Fruit fly (Drosophila melanogaster): ENCODE measurements around the gene Ir94e.

The Ir94e gene

dm6 chr3R:23358565-23359138 is 46.7 kb upstream of the Ir94e start, which contains the start of gene RpS3 (continued):
- TF ChIP-seq CG14667 (GFP tag; IDR thresholded peaks at IDR 0.05) (no peak), Mes4 (GFP tag; optimal IDR thresholded peaks at IDR 0.05) (no peak), Oaz (GFP tag; IDR thresholded peaks at IDR 0.05) (no peak), toy (GFP tag; IDR thresholded peaks at IDR 0.05) (no peak), CG7372 (GFP tag; IDR thresholded peaks at IDR 0.05) (no peak), CG10654 (GFP tag; optimal IDR thresholded peaks at IDR 0.05) (no peak), Oli (tag; optimal IDR thresholded peaks at IDR 0.05) (no peak), BtbVII (GFP tag; optimal IDR thresholded peaks at IDR 0.05) (no peak), Antp (GFP tag; optimal IDR thresholded peaks at IDR 0.05) (no peak), slou (GFP tag; optimal IDR thresholded peaks at IDR 0.05) (no peak), Stat92E (GFP tag; optimal IDR thresholded peaks at IDR 0.05) (peak in 1 of 3 experiments; percentile 40), jumu (GFP tag; optimal IDR thresholded peaks at IDR 0.05) (no peak), tap (tag; optimal IDR thresholded peaks at IDR 0.05) (no peak), CG30020 (tag; optimal IDR thresholded peaks at IDR 0.05) (peak; percentile 24), dan (GFP tag; IDR thresholded peaks at IDR 0.05) (no peak), pho (GFP tag; optimal IDR thresholded peaks at IDR 0.05) (no peak), en (GFP tag; optimal IDR thresholded peaks at IDR 0.05) (no peak), CG18011 (GFP tag; optimal IDR thresholded peaks at IDR 0.05) (peak; percentile 7), CG2712 (tag; optimal IDR thresholded peaks at IDR 0.05) (peak; percentile 94), CG13775 (GFP tag; optimal IDR thresholded peaks at IDR 0.05) (peak; percentile 8), oc (tag; optimal IDR thresholded peaks at IDR 0.05) (no peak), Awh (GFP tag; IDR thresholded peaks at IDR 0.05) (no peak), fd64A (GFP tag; optimal IDR thresholded peaks at IDR 0.05) (no peak), Ets97D (GFP tag; optimal IDR thresholded peaks at IDR 0.05) (peak; percentile 78), CG5180 (GFP tag; optimal IDR thresholded peaks at IDR 0.05) (no peak), ttk (GFP tag; IDR thresholded peaks at IDR 0.05) (no peak), salm (tag; optimal IDR thresholded peaks at IDR 0.05) (peak; percentile 14), ab (GFP tag; optimal IDR thresholded peaks at IDR 0.05) (no peak), Max (GFP tag; optimal IDR thresholded peaks at IDR 0.05) (peak; percentile 86), dmrt99B (tag; optimal IDR thresholded peaks at IDR 0.05) (peak; percentile 23), Bgb (GFP tag; IDR thresholded peaks at IDR 0.05; ENCODE audit: partially characterized antibody) (no peak; the same call in 1 of the 2 replicates), nmo (GFP tag; optimal IDR thresholded peaks at IDR 0.05) (peak; percentile 65), lov (optimal IDR thresholded peaks at IDR 0.05) (no peak), lov (GFP tag; IDR thresholded peaks at IDR 0.05) (no peak), sna (GFP tag; IDR thresholded peaks at IDR 0.05; ENCODE audit: partially characterized antibody) (no peak), Bdp1 (GFP tag; optimal IDR thresholded peaks at IDR 0.05) (no peak), dmrt11E (tag; optimal IDR thresholded peaks at IDR 0.05) (no peak), CG7928 (GFP tag; optimal IDR thresholded peaks at IDR 0.05) (no peak), stwl (tag; optimal IDR thresholded peaks at IDR 0.05) (peak; percentile 46), HLH54F (GFP tag; optimal IDR thresholded peaks at IDR 0.05) (no peak), luna (GFP tag; optimal IDR thresholded peaks at IDR 0.05) (no peak), vvl (GFP tag; IDR thresholded peaks at IDR 0.05) (no peak), hb (GFP tag; IDR thresholded peaks at IDR 0.05; ENCODE audit: partially characterized antibody) (no peak), CG10209 (GFP tag; optimal IDR thresholded peaks at IDR 0.05) (no peak), H15 (GFP tag; IDR thresholded peaks at IDR 0.05) (no peak), CG12744 (GFP tag; optimal IDR thresholded peaks at IDR 0.05) (no peak), CG8281 (tag; optimal IDR thresholded peaks at IDR 0.05) (no peak), CG10979 (tag; optimal IDR thresholded peaks at IDR 0.05) (no peak), bigmax (GFP tag; optimal IDR thresholded peaks at IDR 0.05) (peak; percentile 99), sens (GFP tag) (peak; percentile 81), CG4424 (GFP tag; optimal IDR thresholded peaks at IDR 0.05) (no peak)

Data from whole organism, embryonic.